Worm (Caenorhabditis elegans) whole organism, L2 larva: Measurements from ENCODE around the gene Y105C5B.3.

Experiments
- Y55F3AM.14 ChIP-seq: fragments of 200-800 bp; sonication (Bioruptor generic); optimal IDR thresholded peaks from 2 replicates; lab custom pipeline; 2018; ENCODE audit warnings: mild to moderate bottlenecking, missing genetic modification characterization, missing compliant biosample characterization
- aly-2 ChIP-seq: fragments of 150-350 bp; optimal IDR thresholded peaks from 2 replicates; lab custom pipeline; 2014; ENCODE audit warnings: missing biosample characterization, missing genetic modification characterization
- lin-13 ChIP-seq: fragments of 150-350 bp; optimal IDR thresholded peaks from 2 replicates; lab custom pipeline; 2014; ENCODE audit warnings: missing biosample characterization, missing genetic modification reagents, missing genetic modification characterization
- lin-39 ChIP-seq: fragments of 150-350 bp; optimal IDR thresholded peaks from 2 replicates; lab custom pipeline; 2014; ENCODE audit warnings: missing biosample characterization, missing genetic modification reagents, missing genetic modification characterization
- nhr-23 ChIP-seq: fragments of 150-350 bp; optimal IDR thresholded peaks from 2 replicates; lab custom pipeline; 2014; ENCODE audit warnings: missing biosample characterization, missing genetic modification reagents, missing genetic modification characterization
- nhr-6 ChIP-seq: fragments of 150-350 bp; optimal IDR thresholded peaks from 2 replicates; lab custom pipeline; 2014; ENCODE audit warnings: missing biosample characterization, missing genetic modification characterization
- snpc-4 ChIP-seq: fragments of 150-350 bp; optimal IDR thresholded peaks from 2 replicates; lab custom pipeline; 2014; ENCODE audit warnings: missing biosample characterization, missing genetic modification characterization
- unc-62 ChIP-seq: fragments of 150-350 bp; optimal IDR thresholded peaks from 2 replicates; lab custom pipeline; 2014; ENCODE audit warnings: missing biosample characterization, missing genetic modification reagents, missing genetic modification characterization
- ztf-1 ChIP-seq: fragments of 200-800 bp; sonication (Bioruptor generic); conservative IDR thresholded peaks from 2 replicates; pipeline ENCODE4 v1.3.6; 2022; ENCODE audit warnings: missing genetic modification characterization, missing compliant biosample characterization

DNA sequence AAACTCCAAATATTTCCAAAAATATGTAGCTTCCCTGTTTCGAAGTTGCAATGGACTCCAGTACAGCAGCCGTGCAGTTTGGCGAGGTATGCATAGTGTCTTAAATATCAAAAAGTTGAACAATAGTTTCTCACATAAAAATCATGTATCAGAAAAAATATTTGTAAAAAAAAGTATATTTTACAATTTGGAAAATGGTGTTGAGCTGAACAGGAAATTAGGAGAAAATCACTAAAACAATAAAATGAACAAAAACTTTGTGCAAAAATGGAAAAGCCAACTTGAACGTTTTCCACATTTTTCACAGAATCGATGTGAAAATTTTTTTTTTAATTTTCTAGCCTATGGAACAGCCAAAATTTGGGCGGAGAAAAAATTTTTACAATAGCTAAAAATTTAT is 42.7 kb downstream of the Y105C5B.3 start, which contains the start of gene Y105C5B.8:
- TF ChIP-seq nhr-23 (tag; lab: Kevin White, UChicago) = no peak
- no peak for TF ChIP-seq ztf-1 (GFP tag; lab: Robert Waterston, UW)
- no peak for TF ChIP-seq aly-2 (tag; lab: Kevin White, UChicago)
- TF ChIP-seq lin-13 (GFP tag; lab: Kevin White, UChicago) = no peak
- no peak for TF ChIP-seq Y55F3AM.14
- no peak for TF ChIP-seq lin-39 (tag; lab: Kevin White, UChicago)
- TF ChIP-seq snpc-4 = no peak
- no peak for TF ChIP-seq unc-62
- TF ChIP-seq nhr-6 = no peak
